Worm (Caenorhabditis elegans): ENCODE results near the gene F55A4.7.

DNA sequence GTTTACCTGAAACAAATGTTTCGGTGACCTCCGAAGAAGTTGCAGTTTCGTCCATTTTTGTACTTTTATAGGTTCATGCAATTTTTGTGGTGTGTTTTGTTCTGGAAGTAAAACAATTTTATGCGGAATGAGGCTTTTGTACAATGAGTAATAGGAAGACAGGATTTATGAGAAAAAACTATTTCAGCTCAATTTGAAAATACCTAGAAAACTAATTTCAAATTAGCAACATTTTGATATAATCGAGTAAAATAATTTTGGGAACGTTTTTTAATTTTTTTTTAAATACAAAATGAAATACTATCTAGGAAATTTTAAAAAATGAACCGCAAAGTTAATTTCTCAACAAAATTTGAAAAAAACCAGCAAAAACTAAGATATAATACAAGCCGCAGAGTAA is 49.8 kb upstream of the F55A4.7 start, which contains the start of gene rei-2:
- TF ChIP-seq lsl-1 (GFP tag; optimal IDR thresholded peaks at IDR 0.05) (no peak), B0336.3 (GFP tag; IDR thresholded peaks at IDR 0.05) (no peak), egl-18 (GFP tag; IDR thresholded peaks at IDR 0.05) (no peak), ets-4 (GFP tag; optimal IDR thresholded peaks at IDR 0.05) (no peak), lin-35 (GFP tag; optimal IDR thresholded peaks at IDR 0.05) (no peak), aptf-2 (GFP tag; conservative IDR thresholded peaks at IDR 0.05) (no peak)

All from whole organism, young adult.